Worm (Caenorhabditis elegans): ENCODE measurements around the gene F41F3.8.

DNA sequence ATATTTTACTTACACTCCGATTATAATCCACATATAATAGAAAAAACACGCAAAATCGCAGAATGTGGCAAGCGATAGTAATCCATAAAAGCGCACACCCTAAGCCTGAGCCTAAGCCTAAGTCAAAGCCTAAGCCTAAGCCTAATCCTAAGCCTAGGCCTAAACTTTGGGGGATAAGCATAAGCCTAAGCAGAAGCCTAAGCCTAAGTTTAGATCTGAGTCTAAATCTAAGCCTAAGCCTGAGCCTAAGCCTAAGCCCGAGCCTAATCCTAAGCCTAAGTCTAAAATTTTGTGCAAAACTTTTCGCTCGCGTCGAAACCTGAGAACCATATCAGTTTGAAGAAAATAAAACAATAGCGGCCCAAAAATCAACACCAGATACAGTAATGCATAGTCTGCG lies 35.5 kb downstream of the F41F3.8 start:
- TF ChIP-seq C38D4.7 (GFP tag; optimal IDR thresholded peaks at IDR 0.05) (no peak), nhr-11 (tag; optimal IDR thresholded peaks at IDR 0.05) (no peak), elt-2 (tag; optimal IDR thresholded peaks at IDR 0.05) (no peak)

All from whole organism, late embryonic.